Fruit fly (Drosophila melanogaster): ENCODE data around the gene CecC.
A peak's percentile ranks its signal among the peaks of the same experiment; 100 is the strongest.

Gene CecC

dm6 chr3R:30189398-30189797 lies 26.9 kb upstream of the CecC start:
- no peak for TF ChIP-seq CG1647 (GFP tag; optimal IDR thresholded peaks at IDR 0.05)
- 0 out of 4 replicates have a peak, but pooled peaks have one; percentile 14 for TF ChIP-seq chinmo (GFP tag; IDR thresholded peaks at IDR 0.05; ENCODE audit: partially characterized antibody)
- no peak for TF ChIP-seq CG18262 (tag; optimal IDR thresholded peaks at IDR 0.05)
- no peak for TF ChIP-seq cg (GFP tag; optimal IDR thresholded peaks at IDR 0.05)
- no peak for TF ChIP-seq Bdp1 (GFP tag; optimal IDR thresholded peaks at IDR 0.05)

- TF ChIP-seq salm (tag; optimal IDR thresholded peaks at IDR 0.05) (peak; percentile 48), PHDP (tag; optimal IDR thresholded peaks at IDR 0.05) (peak; percentile 68), CG12299 (tag; optimal IDR thresholded peaks at IDR 0.05) (peak; percentile 40), kah (GFP tag; optimal IDR thresholded peaks at IDR 0.05) (peak; percentile 40), gro (GFP tag; optimal IDR thresholded peaks at IDR 0.05) (no peak), zen (tag; optimal IDR thresholded peaks at IDR 0.05) (peak; percentile 43), MESR4 (GFP tag; optimal IDR thresholded peaks at IDR 0.05) (no peak), CG17361 (GFP tag; IDR thresholded peaks at IDR 0.05) (peak; percentile 77; the same call in 2 of the 3 replicates), CG43689 (GFP tag; IDR thresholded peaks at IDR 0.05) (peak; percentile 58), CG15269 (tag; optimal IDR thresholded peaks at IDR 0.05) (peak; percentile 79), CG9215 (GFP tag; IDR thresholded peaks at IDR 0.05) (peak; percentile 63; the same call in 1 of the 2 replicates), tgo (GFP tag; IDR thresholded peaks at IDR 0.05) (peak; percentile 78), prd (optimal IDR thresholded peaks at IDR 0.05) (no peak), prd (GFP tag; IDR thresholded peaks at IDR 0.05) (peak; percentile 88), CG17912 (GFP tag; optimal IDR thresholded peaks at IDR 0.05) (no peak), slbo (GFP tag; IDR thresholded peaks at IDR 0.05) (peak; percentile 83), bcd (GFP tag; optimal IDR thresholded peaks at IDR 0.05) (peak; percentile 72), bsh (GFP tag; optimal IDR thresholded peaks at IDR 0.05) (peak in 1 of 2 experiments; percentile 79), Dbx (GFP tag; IDR thresholded peaks at IDR 0.05) (peak; percentile 72), exex (tag; optimal IDR thresholded peaks at IDR 0.05) (peak; percentile 15), CG12769 (tag; optimal IDR thresholded peaks at IDR 0.05) (peak; percentile 80), CG13894 (tag; optimal IDR thresholded peaks at IDR 0.05) (no peak), ftz-f1 (GFP tag; optimal IDR thresholded peaks at IDR 0.05) (no peak), Dfd (GFP tag; optimal IDR thresholded peaks at IDR 0.05) (no peak), Meics (GFP tag; optimal IDR thresholded peaks at IDR 0.05) (peak; percentile 66), CG7928 (GFP tag; optimal IDR thresholded peaks at IDR 0.05) (no peak), nmo (GFP tag; optimal IDR thresholded peaks at IDR 0.05) (peak; percentile 80), CG13775 (GFP tag; optimal IDR thresholded peaks at IDR 0.05) (peak; percentile 23), Bdp1 (GFP tag; optimal IDR thresholded peaks at IDR 0.05) (peak; percentile 43), p53 (GFP tag; optimal IDR thresholded peaks at IDR 0.05) (no peak), Stat92E (GFP tag; optimal IDR thresholded peaks at IDR 0.05) (no peak), Doc3 (GFP tag; IDR thresholded peaks at IDR 0.05; ENCODE audit: partially characterized antibody) (no peak), Usf (GFP tag; optimal IDR thresholded peaks at IDR 0.05) (peak; percentile 16), GATAe (GFP tag; conservative IDR thresholded peaks at IDR 0.05) (0 out of 2 replicates have a peak, but pooled peaks have one; percentile 9), HLH4C (GFP tag; IDR thresholded peaks at IDR 0.05; ENCODE audit: partially characterized antibody) (no peak), CG4730 (GFP tag; IDR thresholded peaks at IDR 0.05) (peak; percentile 67), Sin3A (optimal IDR thresholded peaks at IDR 0.05) (no peak), Bteb2 (GFP tag; optimal IDR thresholded peaks at IDR 0.05) (peak; percentile 4), CG31365 (tag; optimal IDR thresholded peaks at IDR 0.05) (peak; percentile 34), ken (GFP tag; IDR thresholded peaks at IDR 0.05) (peak; percentile 41; the same call in 1 of the 3 replicates), CG17186 (GFP tag; optimal IDR thresholded peaks at IDR 0.05) (no peak), eve (GFP tag; optimal IDR thresholded peaks at IDR 0.05) (no peak), fd3F (GFP tag; optimal IDR thresholded peaks at IDR 0.05) (peak; percentile 53), ems (GFP tag; optimal IDR thresholded peaks at IDR 0.05) (peak; percentile 24), peb (GFP tag; IDR thresholded peaks at IDR 0.05) (peak; percentile 59; the same call in 1 of the 2 replicates)
These were observed 26.4 kb upstream of the CecC start for dm6 chr3R:30189836-30190235.

Measured in whole organism, embryonic.